Fruit fly (Drosophila melanogaster): ENCODE results near the gene mtgo.

Gene mtgo

dm6 chr2L:16535071-16535581, 9.7 kb upstream of the mtgo start (continued):
- TF ChIP-seq CG11247 (GFP tag; IDR thresholded peaks at IDR 0.05) (peak; percentile 5; the same call in 1 of the 2 replicates), BEAF-32 (GFP tag; optimal IDR thresholded peaks at IDR 0.05) (no peak), GATAe (GFP tag; conservative IDR thresholded peaks at IDR 0.05) (no peak), CG10959 (GFP tag; IDR thresholded peaks at IDR 0.05) (no peak), stwl (tag; optimal IDR thresholded peaks at IDR 0.05) (no peak), ato (GFP tag; IDR thresholded peaks at IDR 0.05; ENCODE audit: partially characterized antibody) (no peak), Usf (GFP tag; optimal IDR thresholded peaks at IDR 0.05) (peak; percentile 60), wdn (GFP tag; IDR thresholded peaks at IDR 0.05) (no peak), Rfx (GFP tag; IDR thresholded peaks at IDR 0.05) (peak; percentile 74), CG8290 (GFP tag; optimal IDR thresholded peaks at IDR 0.05) (no peak), CG8290 (tag; optimal IDR thresholded peaks at IDR 0.05) (peak in 1 of 2 experiments; percentile 42), CG9932 (GFP tag; IDR thresholded peaks at IDR 0.05) (peak; percentile 66), Mad (GFP tag; optimal IDR thresholded peaks at IDR 0.05) (peak; percentile 63), CG1603 (tag; optimal IDR thresholded peaks at IDR 0.05) (peak; percentile 13), otp (GFP tag; IDR thresholded peaks at IDR 0.05) (no peak), oc (tag; optimal IDR thresholded peaks at IDR 0.05) (no peak), CG14050 (GFP tag; IDR thresholded peaks at IDR 0.05) (no peak; the same call in 2 of the 3 replicates), CoRest (tag; optimal IDR thresholded peaks at IDR 0.05) (peak; percentile 85), CG10565 (GFP tag; optimal IDR thresholded peaks at IDR 0.05) (no peak), mld (GFP tag; IDR thresholded peaks at IDR 0.05; ENCODE audit: partially characterized antibody) (no peak), CG4424 (GFP tag; optimal IDR thresholded peaks at IDR 0.05) (peak; percentile 54), lov (optimal IDR thresholded peaks at IDR 0.05) (no peak), lov (GFP tag; IDR thresholded peaks at IDR 0.05) (no peak), CG16815 (GFP tag; optimal IDR thresholded peaks at IDR 0.05) (peak; percentile 61), Med (GFP tag) (peak; percentile 95), CG6654 (GFP tag; optimal IDR thresholded peaks at IDR 0.05) (peak; percentile 60), CG10366 (GFP tag; IDR thresholded peaks at IDR 0.05) (peak; percentile 11; the same call in 1 of the 2 replicates), CG7745 (tag; optimal IDR thresholded peaks at IDR 0.05) (no peak), maf-S (GFP tag; optimal IDR thresholded peaks at IDR 0.05) (peak; percentile 59), zfh1 (GFP tag; IDR thresholded peaks at IDR 0.05) (peak; percentile 48; the same call in 1 of the 3 replicates), CG11085 (GFP tag; IDR thresholded peaks at IDR 0.05) (no peak), CG17912 (GFP tag; optimal IDR thresholded peaks at IDR 0.05) (no peak), trem (tag; optimal IDR thresholded peaks at IDR 0.05) (no peak), H2.0 (GFP tag; IDR thresholded peaks at IDR 0.05) (no peak), hth (optimal IDR thresholded peaks at IDR 0.05) (no peak), CG15073 (GFP tag; optimal IDR thresholded peaks at IDR 0.05) (no peak), B-H1 (GFP tag; IDR thresholded peaks at IDR 0.05) (peak; percentile 22; the same call in 1 of the 3 replicates), seq (GFP tag; IDR thresholded peaks at IDR 0.05) (no peak), Hmr (GFP tag; optimal IDR thresholded peaks at IDR 0.05) (peak; percentile 80), CG18011 (GFP tag; optimal IDR thresholded peaks at IDR 0.05) (peak; percentile 52), amos (GFP tag; IDR thresholded peaks at IDR 0.05; ENCODE audit: partially characterized antibody) (no peak), Gug (GFP tag; IDR thresholded peaks at IDR 0.05) (peak; percentile 63; the same call in 2 of the 4 replicates), Bgb (GFP tag; IDR thresholded peaks at IDR 0.05; ENCODE audit: partially characterized antibody) (no peak), slp2 (GFP tag; optimal IDR thresholded peaks at IDR 0.05) (peak; percentile 59), knrl (GFP tag; IDR thresholded peaks at IDR 0.05; ENCODE audit: partially characterized antibody) (no peak), Ets97D (GFP tag; optimal IDR thresholded peaks at IDR 0.05) (no peak), eyg (GFP tag; optimal IDR thresholded peaks at IDR 0.05) (peak; percentile 60), CG4360 (GFP tag; IDR thresholded peaks at IDR 0.05) (peak; percentile 1; the same call in 1 of the 2 replicates), CG4820 (GFP tag; optimal IDR thresholded peaks at IDR 0.05) (peak; percentile 25), tup (GFP tag; optimal IDR thresholded peaks at IDR 0.05) (peak; percentile 25), CG5245 (GFP tag; optimal IDR thresholded peaks at IDR 0.05) (peak; percentile 17)

Data from whole organism, embryonic.